Fruit fly (Drosophila melanogaster) whole organism, embryonic: Measurements from ENCODE around the gene CG31219.

Experiments used
- CG1024 ChIP-seq: fragments of 200-800 bp; sonication (Bioruptor generic); IDR thresholded peaks from 2 replicates; pipeline ENCODE4 v1.3.6; 2022; ENCODE audit warnings: missing biosample characterization, missing genetic modification characterization
- CG10267 ChIP-seq: fragments of 200-800 bp; sonication (Bioruptor generic); optimal IDR thresholded peaks from 2 replicates; lab custom pipeline; 2018; ENCODE audit warnings: missing biosample characterization, mild to moderate bottlenecking, missing genetic modification characterization, moderate library complexity
- CG10462 ChIP-seq: fragments of 200-800 bp; sonication (Bioruptor generic); optimal IDR thresholded peaks from 2 replicates; lab custom pipeline; 2016; ENCODE audit warnings: missing biosample characterization, missing genetic modification characterization
- CG12744 ChIP-seq: fragments of 200-800 bp; sonication (Bioruptor generic); optimal IDR thresholded peaks from 2 replicates; lab custom pipeline; 2016; ENCODE audit warnings: missing biosample characterization, missing genetic modification characterization
- CG14050 ChIP-seq: fragments of 200-800 bp; sonication (Bioruptor generic); IDR thresholded peaks from 3 replicates; pipeline ENCODE4 v1.3.6; 2022; ENCODE audit warnings: missing biosample characterization, missing genetic modification characterization
- CG15479 ChIP-seq: fragments of 200-800 bp; sonication (Bioruptor generic); optimal IDR thresholded peaks from 3 replicates; lab custom pipeline; 2019; ENCODE audit warnings: missing biosample characterization, mild to moderate bottlenecking, missing genetic modification characterization, moderate library complexity
- CG2202 ChIP-seq: fragments of 200-800 bp; sonication (Bioruptor generic); optimal IDR thresholded peaks from 2 replicates; lab custom pipeline; 2018; ENCODE audit warnings: missing biosample characterization, mild to moderate bottlenecking, missing genetic modification characterization
- CG30020 ChIP-seq: fragments of 200-800 bp; optimal IDR thresholded peaks from 2 replicates; lab custom pipeline; 2019; ENCODE audit warnings: missing biosample characterization, mild to moderate bottlenecking, missing genetic modification characterization, moderate library complexity
- CG34224 ChIP-seq: fragments of 200-800 bp; sonication (Bioruptor generic); IDR thresholded peaks from 3 replicates; pipeline ENCODE4 v1.3.6; 2022; ENCODE audit warnings: missing biosample characterization, missing genetic modification characterization; ENCODE audit not compliant: partially characterized antibody
- CG34376 ChIP-seq: fragments of 200-800 bp; sonication (Bioruptor generic); optimal IDR thresholded peaks from 2 replicates; lab custom pipeline; 2018; ENCODE audit warnings: missing biosample characterization, mild to moderate bottlenecking, missing genetic modification characterization
- CG4730 ChIP-seq: fragments of 200-800 bp; sonication (Bioruptor generic); IDR thresholded peaks from 2 replicates; pipeline ENCODE4 v1.3.6; 2022; ENCODE audit warnings: missing biosample characterization, missing genetic modification characterization
- CG5180 ChIP-seq: fragments of 200-800 bp; sonication (Bioruptor generic); optimal IDR thresholded peaks from 3 replicates; lab custom pipeline; 2017; ENCODE audit warnings: missing biosample characterization, missing genetic modification characterization, mild to moderate bottlenecking, moderate library complexity, missing genetic modification reagents
- CG6791 ChIP-seq: fragments of 200-800 bp; sonication (Bioruptor generic); IDR thresholded peaks from 3 replicates; pipeline ENCODE4 v1.3.6; 2022; ENCODE audit warnings: missing biosample characterization, missing genetic modification characterization; ENCODE audit not compliant: partially characterized antibody
- CG7372 ChIP-seq: fragments of 200-800 bp; sonication (Bioruptor generic); IDR thresholded peaks from 2 replicates; pipeline ENCODE4 v1.3.6; 2022; ENCODE audit warnings: missing biosample characterization, missing genetic modification characterization
- CG7928 ChIP-seq: fragments of 200-800 bp; sonication (Bioruptor generic); optimal IDR thresholded peaks from 2 replicates; lab custom pipeline; 2017; ENCODE audit warnings: missing biosample characterization, mild to moderate bottlenecking, missing genetic modification characterization
- CG8281 ChIP-seq: fragments of 200-800 bp; sonication (Bioruptor generic); optimal IDR thresholded peaks from 2 replicates; lab custom pipeline; 2018; ENCODE audit warnings: missing biosample characterization, mild to moderate bottlenecking, missing genetic modification characterization, moderate library complexity
- CG8388 ChIP-seq: fragments of 200-800 bp; sonication (Bioruptor generic); optimal IDR thresholded peaks from 2 replicates; lab custom pipeline; 2019; ENCODE audit warnings: missing biosample characterization, mild to moderate bottlenecking, missing genetic modification characterization, moderate library complexity
- CTCF ChIP-seq: fragments of 200-800 bp; sonication (Bioruptor generic); optimal IDR thresholded peaks from 2 replicates; lab custom pipeline; 2017; ENCODE audit warnings: missing biosample characterization, mild to moderate bottlenecking, missing genetic modification characterization, moderate library complexity
- CkIIα-i1 ChIP-seq: fragments of 200-800 bp; sonication (Bioruptor generic); IDR thresholded peaks from 2 replicates; pipeline ENCODE4 v1.3.6; 2022; ENCODE audit warnings: missing biosample characterization, missing genetic modification characterization
- Dek ChIP-seq: fragments of 200-800 bp; sonication (Bioruptor generic); optimal IDR thresholded peaks from 3 replicates; lab custom pipeline; 2019; ENCODE audit warnings: missing biosample characterization, mild to moderate bottlenecking, missing genetic modification characterization, moderate library complexity
- Dfd ChIP-seq, 2 experiments: fragments of >200 bp; optimal IDR thresholded peaks; 2 replicates each; lab custom pipeline; 2017; ENCODE audit warnings: missing biosample characterization in 2 of 2, missing genetic modification characterization in 2 of 2
- HmgZ ChIP-seq: fragments of 200-800 bp; sonication (Bioruptor generic); optimal IDR thresholded peaks from 2 replicates; lab custom pipeline; 2018; ENCODE audit warnings: missing biosample characterization, mild to moderate bottlenecking, missing genetic modification characterization
- Hsf ChIP-seq: fragments of 200-800 bp; sonication (Bioruptor generic); optimal IDR thresholded peaks from 3 replicates; lab custom pipeline; 2016; ENCODE audit warnings: missing biosample characterization, missing genetic modification characterization
- MESR4 ChIP-seq: fragments of 200-800 bp; sonication (Bioruptor generic); optimal IDR thresholded peaks from 2 replicates; lab custom pipeline; 2018; ENCODE audit warnings: missing biosample characterization, mild to moderate bottlenecking, missing genetic modification characterization, moderate library complexity
- Opbp ChIP-seq: fragments of 200-800 bp; sonication (Bioruptor generic); IDR thresholded peaks from 3 replicates; pipeline ENCODE4 v1.3.6; 2022; ENCODE audit warnings: missing biosample characterization, missing genetic modification characterization; ENCODE audit not compliant: partially characterized antibody
- Optix ChIP-seq: fragments of 200-800 bp; sonication (Bioruptor generic); IDR thresholded peaks from 3 replicates; pipeline ENCODE4 v1.3.6; 2022; ENCODE audit warnings: missing biosample characterization, missing genetic modification characterization
- Ssrp ChIP-seq: fragments of 200-800 bp; sonication (Bioruptor generic); optimal IDR thresholded peaks from 2 replicates; lab custom pipeline; 2018; ENCODE audit warnings: missing biosample characterization, mild to moderate bottlenecking, missing genetic modification characterization, moderate library complexity
- Taf1 ChIP-seq: fragments of 200-800 bp; sonication (Bioruptor generic); IDR thresholded peaks from 2 replicates; pipeline ENCODE4 v1.3.6; 2022; ENCODE audit warnings: missing biosample characterization, missing genetic modification characterization
- cad ChIP-seq: fragments of >200 bp; optimal IDR thresholded peaks from 2 replicates; lab custom pipeline; 2017; ENCODE audit warnings: missing biosample characterization, missing genetic modification characterization
- caup ChIP-seq: fragments of 200-800 bp; sonication (Bioruptor generic); optimal IDR thresholded peaks from 3 replicates; lab custom pipeline; 2017; ENCODE audit warnings: missing biosample characterization, mild to moderate bottlenecking, missing genetic modification characterization, moderate library complexity; ENCODE audit not compliant: severe bottlenecking
- chn ChIP-seq: fragments of 200-800 bp; sonication (Bioruptor generic); optimal IDR thresholded peaks from 2 replicates; lab custom pipeline; 2016; ENCODE audit warnings: missing biosample characterization, missing genetic modification characterization
- corto ChIP-seq: fragments of 200-800 bp; sonication (Bioruptor generic); optimal IDR thresholded peaks from 2 replicates; lab custom pipeline; 2016; ENCODE audit warnings: missing biosample characterization, mild to moderate bottlenecking, missing genetic modification characterization, moderate library complexity
- disco-r ChIP-seq: fragments of 200-800 bp; sonication (Bioruptor generic); optimal IDR thresholded peaks from 2 replicates; lab custom pipeline; 2016; ENCODE audit warnings: missing biosample characterization, missing genetic modification characterization
- eve ChIP-seq, 2 experiments: fragments of >200 bp; optimal IDR thresholded peaks; 2 replicates each; lab custom pipeline; 2017; ENCODE audit warnings: missing biosample characterization in 2 of 2, missing genetic modification characterization in 2 of 2
- jing ChIP-seq: fragments of 200-800 bp; sonication (Bioruptor generic); optimal IDR thresholded peaks from 2 replicates; lab custom pipeline; 2018; ENCODE audit warnings: missing biosample characterization, mild to moderate bottlenecking, missing genetic modification characterization
- lov ChIP-seq, 2 experiments: fragments of 200-800 bp in 1 of 2; fragments of >200 bp in 1 of 2; sonication (Bioruptor generic) in 1 of 2; IDR thresholded peaks in 1 of 2; optimal IDR thresholded peaks in 1 of 2; 2 replicates in 1 of 2; 3 replicates in 1 of 2; pipeline versions ENCODE4 v1.3.6 to Lab custom; 2017 to 2022; ENCODE audit warnings: missing biosample characterization in 1 of 2, missing genetic modification characterization in 1 of 2
- luna ChIP-seq: fragments of 200-800 bp; sonication (Bioruptor generic); optimal IDR thresholded peaks from 2 replicates; lab custom pipeline; 2016; ENCODE audit warnings: missing biosample characterization, missing genetic modification characterization
- mirr ChIP-seq: fragments of 200-800 bp; sonication (Bioruptor generic); optimal IDR thresholded peaks from 3 replicates; lab custom pipeline; 2018; ENCODE audit warnings: missing biosample characterization, mild to moderate bottlenecking, missing genetic modification characterization
- nau ChIP-seq: fragments of 200-800 bp; sonication (Bioruptor generic); optimal IDR thresholded peaks from 3 replicates; lab custom pipeline; 2017; ENCODE audit warnings: missing biosample characterization, mild to moderate bottlenecking, missing genetic modification characterization, missing genetic modification reagents
- nom ChIP-seq: fragments of 200-800 bp; sonication (Bioruptor generic); optimal IDR thresholded peaks from 2 replicates; lab custom pipeline; 2017; ENCODE audit warnings: missing biosample characterization, missing genetic modification characterization, mild to moderate bottlenecking, moderate library complexity, missing genetic modification reagents
- odd ChIP-seq: fragments of 200-800 bp; sonication (Bioruptor generic); optimal IDR thresholded peaks from 2 replicates; lab custom pipeline; 2017; ENCODE audit warnings: missing biosample characterization, mild to moderate bottlenecking, missing genetic modification characterization
- peb ChIP-seq: fragments of 200-800 bp; sonication (Bioruptor generic); IDR thresholded peaks from 2 replicates; pipeline ENCODE4 v1.3.6; 2022; ENCODE audit warnings: missing biosample characterization, missing genetic modification characterization
- sens-2 ChIP-seq: fragments of 200-800 bp; sonication (Bioruptor generic); IDR thresholded peaks from 2 replicates; pipeline ENCODE4 v1.3.6; 2022; ENCODE audit warnings: missing biosample characterization, missing genetic modification characterization
- so ChIP-seq: fragments of 200-800 bp; sonication (Bioruptor generic); IDR thresholded peaks from 3 replicates; pipeline ENCODE4 v1.3.6; 2022; ENCODE audit warnings: missing biosample characterization, missing genetic modification characterization
- stwl ChIP-seq: fragments of 200-800 bp; sonication (Bioruptor generic); optimal IDR thresholded peaks from 3 replicates; lab custom pipeline; 2018; ENCODE audit warnings: missing biosample characterization, mild to moderate bottlenecking, missing genetic modification characterization, moderate library complexity
- tap ChIP-seq: fragments of 200-800 bp; optimal IDR thresholded peaks from 3 replicates; lab custom pipeline; 2019; ENCODE audit warnings: missing biosample characterization, mild to moderate bottlenecking, missing genetic modification characterization, moderate library complexity
- tin ChIP-seq: fragments of 200-800 bp; sonication (Bioruptor generic); optimal IDR thresholded peaks from 3 replicates; lab custom pipeline; 2016; ENCODE audit warnings: missing biosample characterization, missing genetic modification characterization
- vnd ChIP-seq: fragments of 200-800 bp; sonication (Bioruptor generic); IDR thresholded peaks from 3 replicates; pipeline ENCODE4 v1.3.6; 2022; ENCODE audit warnings: missing biosample characterization, missing genetic modification characterization; ENCODE audit not compliant: partially characterized antibody
- zen ChIP-seq: fragments of 200-800 bp; sonication (Bioruptor generic); optimal IDR thresholded peaks from 3 replicates; lab custom pipeline; 2018; ENCODE audit warnings: missing biosample characterization, mild to moderate bottlenecking, missing genetic modification characterization, moderate library complexity
- zen2 ChIP-seq: fragments of 200-800 bp; sonication (Bioruptor generic); IDR thresholded peaks from 3 replicates; pipeline ENCODE4 v1.3.6; 2022; ENCODE audit warnings: missing biosample characterization, missing genetic modification characterization; ENCODE audit not compliant: partially characterized antibody

The CG31219 gene

DNA sequence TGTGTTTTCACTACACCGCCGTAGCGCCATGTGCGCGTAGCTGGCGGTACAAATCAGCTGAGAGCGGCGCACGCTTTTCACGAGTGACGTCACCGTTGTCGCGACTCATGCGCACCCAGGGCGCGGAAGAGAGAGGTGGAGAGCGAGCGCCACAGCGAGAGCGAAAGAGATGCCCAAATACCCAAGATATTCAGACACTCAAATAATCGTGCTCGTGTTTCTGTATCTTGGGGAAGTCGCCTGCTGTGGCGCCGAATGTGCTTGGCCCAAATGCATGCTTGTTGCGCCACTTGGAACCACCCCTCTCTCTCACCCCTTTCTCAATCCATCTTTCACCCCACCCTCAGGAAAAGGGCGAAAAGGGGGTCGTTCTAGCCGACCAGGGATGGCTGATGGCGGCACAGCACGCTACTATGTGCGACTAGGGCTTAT is 18.1 kb upstream of the CG31219 start, which contains the start of gene CG6231 (continued):
- TF ChIP-seq CG7928 (GFP tag; lab: Kevin White, UChicago) (peak; percentile 75), luna (GFP tag; lab: Kevin White, UChicago) (no peak), Hsf (GFP tag; lab: Kevin White, UChicago) (no peak), CTCF (GFP tag; lab: Kevin White, UChicago) (no peak), CG4730 (GFP tag; lab: Robert Waterston, UW) (0 out of 2 replicates have a peak, but pooled peaks have one; percentile 3), HmgZ (tag; lab: Kevin White, UChicago) (no peak), mirr (GFP tag; lab: Kevin White, UChicago) (peak; percentile 4), CG30020 (tag; lab: Kevin White, UChicago) (no peak), CG12744 (no peak), peb (GFP tag; lab: Robert Waterston, UW) (no peak), nom (no peak), CG8388 (GFP tag; lab: Kevin White, UChicago) (no peak), CG2202 (tag; lab: Kevin White, UChicago) (no peak), vnd (no peak), cad (GFP tag; lab: Kevin White, UChicago) (no peak), CG6791 (GFP tag; lab: Robert Waterston, UW) (0 out of 3 replicates have a peak, but pooled peaks have one; percentile 32), tap (tag; lab: Kevin White, UChicago) (no peak), corto (GFP tag; lab: Kevin White, UChicago) (no peak), lov (optimal IDR thresholded peaks at IDR 0.05; lab: Kevin White, UChicago) (no peak), lov (GFP tag; IDR thresholded peaks at IDR 0.05; lab: Robert Waterston, UW) (no peak), Ssrp (no peak), zen2 (GFP tag; lab: Robert Waterston, UW) (peak; percentile 73), CkIIα-i1 (no peak), CG34376 (GFP tag; lab: Kevin White, UChicago) (peak; percentile 5), CG15479 (GFP tag; lab: Kevin White, UChicago) (no peak), MESR4 (GFP tag; lab: Kevin White, UChicago) (no peak), Taf1 (GFP tag; lab: Robert Waterston, UW) (no peak), Dfd (GFP tag; optimal IDR thresholded peaks at IDR 0.05; lab: Kevin White, UChicago) (no peak), odd (GFP tag; lab: Kevin White, UChicago) (no peak), so (GFP tag; lab: Robert Waterston, UW) (peak; percentile 64; the same call in 1 of the 3 replicates), zen (no peak), eve (GFP tag; optimal IDR thresholded peaks at IDR 0.05; lab: Kevin White, UChicago) (no peak), CG8281 (tag; lab: Kevin White, UChicago) (no peak), Dek (no peak), tin (GFP tag; lab: Kevin White, UChicago) (no peak), caup (no peak), CG34224 (peak; percentile 57), sens-2 (GFP tag; lab: Robert Waterston, UW) (no peak), jing (GFP tag; lab: Kevin White, UChicago) (no peak), CG5180 (no peak), CG10267 (tag; lab: Kevin White, UChicago) (no peak), CG7372 (no peak), CG10462 (GFP tag; lab: Kevin White, UChicago) (no peak), disco-r (GFP tag; lab: Kevin White, UChicago) (no peak), stwl (tag; lab: Kevin White, UChicago) (no peak), Optix (GFP tag; lab: Robert Waterston, UW) (no peak), nau (no peak), CG1024 (GFP tag; lab: Robert Waterston, UW) (no peak), Opbp (GFP tag; lab: Robert Waterston, UW) (no peak), CG14050 (GFP tag; lab: Robert Waterston, UW) (no peak), chn (GFP tag; lab: Kevin White, UChicago) (no peak)
